Worm (Caenorhabditis elegans): ENCODE measurements around the gene F01D5.2.

F01D5.2 gene

ce11 chrII:14018192-14018591 is 19.3 kb upstream of the F01D5.2 start (continued):
- no peak for TF ChIP-seq egl-18 (GFP tag; IDR thresholded peaks at IDR 0.05)
- TF ChIP-seq F33H1.4 (GFP tag; IDR thresholded peaks at IDR 0.05), result peak; percentile 71
- TF ChIP-seq dpl-1 (GFP tag; optimal IDR thresholded peaks at IDR 0.05), result peak; percentile 3
- peak; percentile 44 for TF ChIP-seq efl-1 (GFP tag; optimal IDR thresholded peaks at IDR 0.05)
- TF ChIP-seq ztf-6 (GFP tag; IDR thresholded peaks at IDR 0.05), result no peak
- TF ChIP-seq F37B4.10 (GFP tag; IDR thresholded peaks at IDR 0.05), result no peak

ce11 chrII:14016865-14017264 is 18.0 kb upstream of the F01D5.2 start, which contains the start of gene cyp-37A1:
TSS of gene cyp-37A1 (minus strand) at chrII:14016965.
- TF ChIP-seq F10E7.11 (tag; optimal IDR thresholded peaks at IDR 0.05) (no peak), ama-1 (optimal IDR thresholded peaks at IDR 0.05) (no peak), ama-1 (GFP tag; optimal IDR thresholded peaks at IDR 0.05) (no peak), ceh-79 (tag; optimal IDR thresholded peaks at IDR 0.05) (no peak), K11D2.4 (GFP tag; IDR thresholded peaks at IDR 0.05) (no peak), Y53G8AR.9 (GFP tag; conservative IDR thresholded peaks at IDR 0.05) (no peak), Y53F4B.3 (GFP tag; IDR thresholded peaks at IDR 0.05) (no peak), tlf-1 (GFP tag; optimal IDR thresholded peaks at IDR 0.05) (no peak), snpc-1.3 (tag; optimal IDR thresholded peaks at IDR 0.05; ENCODE audit: insufficient read depth) (no peak), lag-1 (GFP tag; IDR thresholded peaks at IDR 0.05) (no peak), nhr-179 (tag; optimal IDR thresholded peaks at IDR 0.05) (no peak), aptf-2 (GFP tag; conservative IDR thresholded peaks at IDR 0.05) (no peak), ztf-6 (GFP tag; IDR thresholded peaks at IDR 0.05) (no peak), hlh-26 (GFP tag; conservative IDR thresholded peaks at IDR 0.05) (no peak)

- TF ChIP-seq F37B4.10 (GFP tag; IDR thresholded peaks at IDR 0.05) (0 out of 2 replicates have a peak, but pooled peaks have one; percentile 48), B0261.1 (tag; optimal IDR thresholded peaks at IDR 0.05) (no peak), ekl-4 (GFP tag; IDR thresholded peaks at IDR 0.05) (no peak)
Observed at ce11 chrII:14014637-14015036, 15.8 kb upstream of the F01D5.2 start.

ce11 chrII:14010656-14011376 is 12.0 kb upstream of the F01D5.2 start, which contains the start of gene F01D5.8:
TSS of gene F01D5.8 (plus strand) at chrII:14010706.
- no peak for TF ChIP-seq attf-3 (GFP tag; conservative IDR thresholded peaks at IDR 0.05)
- TF ChIP-seq ama-1 (optimal IDR thresholded peaks at IDR 0.05), result no peak
- TF ChIP-seq ama-1 (GFP tag; optimal IDR thresholded peaks at IDR 0.05), result no peak
- no peak for TF ChIP-seq snpc-4 (GFP tag; optimal IDR thresholded peaks at IDR 0.05)
- peak; percentile 35 to 87 (median 74) for TF ChIP-seq snpc-4 (tag; optimal IDR thresholded peaks at IDR 0.05)
- peak; percentile 59 for TF ChIP-seq nhr-80 (tag; optimal IDR thresholded peaks at IDR 0.05)

- TF ChIP-seq B0336.3 (GFP tag; IDR thresholded peaks at IDR 0.05), result no peak
- no peak for TF ChIP-seq dox-1 (GFP tag; IDR thresholded peaks at IDR 0.05)
- TF ChIP-seq pha-4 (tag; optimal IDR thresholded peaks at IDR 0.05), result no peak
- no peak for TF ChIP-seq C06A6.2 (GFP tag; conservative IDR thresholded peaks at IDR 0.05)
- no peak for TF ChIP-seq madf-8 (GFP tag; conservative IDR thresholded peaks at IDR 0.05)
- TF ChIP-seq aptf-3 (GFP tag; IDR thresholded peaks at IDR 0.05), result no peak
- TF ChIP-seq nfya-1 (tag; optimal IDR thresholded peaks at IDR 0.05; ENCODE audit: borderline replicate concordance, insufficient read depth), result no peak
- no peak for TF ChIP-seq ztf-25 (GFP tag; IDR thresholded peaks at IDR 0.05)
Observed at ce11 chrII:14008359-14008758, 9.5 kb upstream of the F01D5.2 start, which contains the start of gene F01D5.7. TSS of gene F01D5.7 (plus strand) at chrII:14008659.

All from whole organism, young adult.